Worm (Caenorhabditis elegans): ENCODE results near the gene math-18.
A peak's percentile ranks its signal among the peaks of the same experiment; 100 is the strongest.

The math-18 gene

DNA sequence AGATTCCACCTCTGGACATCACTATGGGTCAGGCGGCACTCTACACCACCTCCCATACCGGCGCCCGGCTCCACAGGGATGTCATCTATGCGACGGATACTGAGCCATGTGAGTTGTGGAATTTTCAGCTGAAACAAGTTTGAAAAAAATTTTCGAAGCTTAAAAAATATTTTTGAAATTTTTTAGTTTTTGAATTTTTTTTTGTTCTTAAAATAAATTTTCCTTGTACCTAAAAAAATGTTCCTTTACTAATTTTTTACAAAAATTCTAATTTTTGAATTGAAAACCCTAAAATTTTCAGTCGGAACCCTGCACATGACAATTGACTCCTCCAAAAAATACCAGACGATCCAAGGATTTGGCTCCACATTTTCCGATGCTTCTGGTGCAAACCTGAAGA lies 23.9 kb downstream of the math-18 start:
- peak; percentile 92 for TF ChIP-seq aha-1 (tag)
- no peak for TF ChIP-seq daf-16 (GFP tag; optimal IDR thresholded peaks at IDR 0.05)
- no peak for TF ChIP-seq daf-16 (tag; optimal IDR thresholded peaks at IDR 0.05)

DNA sequence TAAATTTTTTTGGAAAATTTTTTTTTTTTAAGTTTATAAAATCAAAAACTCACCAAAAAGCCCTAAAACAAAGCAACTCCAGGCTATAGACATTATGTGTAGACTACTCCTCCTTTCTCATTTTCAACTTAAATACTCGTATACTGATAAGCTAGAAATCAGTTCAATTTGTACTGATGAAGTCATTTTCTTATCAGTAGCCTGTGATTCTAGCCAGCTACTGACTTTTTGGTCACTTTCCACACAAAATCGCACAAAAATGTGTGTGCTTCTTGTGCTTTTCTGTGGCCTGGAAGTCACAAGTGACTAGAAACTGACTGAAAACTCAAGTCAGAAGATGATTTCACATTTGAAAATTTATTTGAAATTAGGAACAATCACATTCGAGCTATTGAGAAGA lies 32.5 kb downstream of the math-18 start, which contains the start of gene gba-2:
TSS of gene gba-2 (minus strand) at position 106 of the 400 bp plus-strand sequence.
- no peak for TF ChIP-seq sdz-12 (GFP tag; optimal IDR thresholded peaks at IDR 0.05)
- no peak for TF ChIP-seq ceh-32 (tag; optimal IDR thresholded peaks at IDR 0.05; ENCODE audit: poor library complexity)
- TF ChIP-seq hif-1 (tag; optimal IDR thresholded peaks at IDR 0.05) = no peak
- TF ChIP-seq zip-11 (GFP tag; IDR thresholded peaks at IDR 0.05) = no peak
- TF ChIP-seq dmd-6 (GFP tag; IDR thresholded peaks at IDR 0.05) = peak; percentile 63; the same call in 1 of the 2 replicates
- TF ChIP-seq lin-29 (GFP tag; IDR thresholded peaks at IDR 0.05) = no peak
- TF ChIP-seq dmd-9 (GFP tag; IDR thresholded peaks at IDR 0.05) = no peak
- TF ChIP-seq hmg-1.1 (GFP tag; IDR thresholded peaks at IDR 0.05) = no peak
- no peak for TF ChIP-seq nhr-10 (tag; optimal IDR thresholded peaks at IDR 0.05)
- TF ChIP-seq daf-19 (GFP tag; conservative IDR thresholded peaks at IDR 0.05) = no peak
- no peak for TF ChIP-seq lsy-2 (tag; optimal IDR thresholded peaks at IDR 0.05)
- no peak for TF ChIP-seq spr-1 (tag; optimal IDR thresholded peaks at IDR 0.05)
- TF ChIP-seq dmd-8 (GFP tag; IDR thresholded peaks at IDR 0.05) = no peak
- TF ChIP-seq nhr-102 (tag; optimal IDR thresholded peaks at IDR 0.05) = no peak
- no peak for TF ChIP-seq ZK337.2 (GFP tag; IDR thresholded peaks at IDR 0.05)
- TF ChIP-seq nhr-28 (tag; optimal IDR thresholded peaks at IDR 0.05) = peak; percentile 98
- peak; percentile 15 for TF ChIP-seq hlh-30 (tag; optimal IDR thresholded peaks at IDR 0.05; ENCODE audit: insufficient read depth)
- no peak for TF ChIP-seq ceh-28 (tag; optimal IDR thresholded peaks at IDR 0.05)
- TF ChIP-seq T26A8.4 (GFP tag; IDR thresholded peaks at IDR 0.05) = no peak
- no peak for TF ChIP-seq lin-38 (GFP tag; IDR thresholded peaks at IDR 0.05)
- TF ChIP-seq snpc-1.2 (GFP tag; IDR thresholded peaks at IDR 0.05) = no peak
- no peak for TF ChIP-seq mxl-2 (GFP tag; conservative IDR thresholded peaks at IDR 0.05)
- TF ChIP-seq ztf-7 (tag; optimal IDR thresholded peaks at IDR 0.05) = no peak
- peak; percentile 17 for TF ChIP-seq nhr-77 (tag; optimal IDR thresholded peaks at IDR 0.05)
- TF ChIP-seq hlh-11 (tag; optimal IDR thresholded peaks at IDR 0.05) = peak; percentile 30
- no peak for TF ChIP-seq unc-130 (GFP tag; optimal IDR thresholded peaks at IDR 0.05)
- no peak for TF ChIP-seq daf-16 (GFP tag; optimal IDR thresholded peaks at IDR 0.05)
- TF ChIP-seq daf-16 (tag; optimal IDR thresholded peaks at IDR 0.05) = no peak
- no peak for TF ChIP-seq ceh-82 (tag; optimal IDR thresholded peaks at IDR 0.05)
- peak; percentile 69 for TF ChIP-seq pqm-1 (tag; optimal IDR thresholded peaks at IDR 0.05)

DNA sequence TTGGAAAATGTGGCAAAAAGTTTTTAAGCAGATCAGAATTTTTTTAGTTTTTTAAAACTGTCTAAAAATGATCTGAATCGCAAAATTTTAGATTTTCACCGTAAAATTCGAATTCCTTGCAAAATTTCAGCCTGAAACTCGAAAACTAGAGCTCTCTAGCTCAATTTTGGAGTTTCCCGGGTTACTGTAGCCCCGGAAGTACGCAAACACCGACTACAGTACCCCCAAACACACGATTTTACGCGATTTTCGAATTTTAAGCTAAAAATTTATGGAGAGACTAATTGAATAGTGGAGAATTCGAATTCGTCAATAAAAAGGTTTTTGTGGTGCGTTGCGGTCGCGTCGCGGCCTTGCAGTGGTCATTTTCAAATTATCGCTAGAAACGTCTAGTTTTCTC lies 32.9 kb downstream of the math-18 start:
- TF ChIP-seq lin-13 (GFP tag; optimal IDR thresholded peaks at IDR 0.05) (peak; percentile 34), dve-1 (tag; optimal IDR thresholded peaks at IDR 0.05; ENCODE audit: insufficient read depth) (no peak), unc-62 (GFP tag; optimal IDR thresholded peaks at IDR 0.05 in 1 of 2) (peak in 1 of 2 experiments; percentile 70), unc-62 (tag; optimal IDR thresholded peaks at IDR 0.05) (no peak), lsy-2 (tag; optimal IDR thresholded peaks at IDR 0.05) (peak in 1 of 2 experiments; percentile 0), lin-1 (GFP tag; IDR thresholded peaks at IDR 0.05) (no peak)

DNA sequence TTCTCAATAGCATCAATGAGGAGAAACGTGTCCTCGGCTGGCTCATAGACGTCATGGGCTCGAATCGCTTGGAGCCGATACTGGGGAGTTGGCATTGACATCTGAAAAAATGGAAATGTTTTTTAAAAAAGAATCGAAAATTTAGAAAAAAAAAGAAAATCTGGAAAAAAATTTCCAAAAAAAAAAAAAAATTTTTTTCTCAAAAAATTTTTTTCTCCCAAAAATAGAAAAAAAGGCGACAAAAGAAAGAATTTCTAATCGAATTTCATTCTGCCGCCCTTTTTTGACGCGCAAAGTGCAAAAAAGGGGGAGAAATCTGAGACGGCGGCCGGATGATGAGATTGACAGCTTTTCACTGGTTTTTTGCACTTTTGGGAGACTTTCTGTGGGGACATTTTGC lies 35.5 kb downstream of the math-18 start, which contains the start of gene mtq-2:
TSS of gene mtq-2 (minus strand) at position 101 of the 400 bp plus-strand sequence.
- TF ChIP-seq skn-1 (tag; optimal IDR thresholded peaks at IDR 0.05) = no peak
- no peak for TF ChIP-seq daf-8 (GFP tag; IDR thresholded peaks at IDR 0.05)
- TF ChIP-seq hif-1 (tag; optimal IDR thresholded peaks at IDR 0.05) = no peak
- no peak for TF ChIP-seq tra-1 (GFP tag; IDR thresholded peaks at IDR 0.05)
- no peak for TF ChIP-seq nhr-25 (tag; optimal IDR thresholded peaks at IDR 0.05; ENCODE audit: borderline replicate concordance, insufficient read depth)
- TF ChIP-seq ceh-62 (tag; optimal IDR thresholded peaks at IDR 0.05) = no peak

Measured in whole organism, L4 larva.